Worm (Caenorhabditis elegans) whole organism, L3 larva: Measurements from ENCODE around the gene gldi-10.
A peak's percentile ranks its signal among the peaks of the same experiment; 100 is the strongest.

Source experiments
- ama-1 ChIP-seq: fragments of 150-350 bp; optimal IDR thresholded peaks from 2 replicates; lab custom pipeline; 2018
- ceh-28 ChIP-seq: fragments of 150-350 bp; optimal IDR thresholded peaks from 2 replicates; lab custom pipeline; 2014; ENCODE audit warnings: missing biosample characterization, missing genetic modification reagents, missing genetic modification characterization
- ceh-82 ChIP-seq: fragments of 150-350 bp; optimal IDR thresholded peaks from 2 replicates; lab custom pipeline; 2014; ENCODE audit warnings: missing biosample characterization, missing genetic modification characterization
- ceh-9 ChIP-seq: sonication (generic microtip); optimal IDR thresholded peaks from 2 replicates; lab custom pipeline; 2018; ENCODE audit warnings: missing biosample characterization, missing genetic modification characterization
- daf-12 ChIP-seq: fragments of 150-350 bp; optimal IDR thresholded peaks from 2 replicates; lab custom pipeline; 2014; ENCODE audit warnings: missing biosample characterization, missing genetic modification reagents, missing genetic modification characterization
- egl-27 ChIP-seq: sonication (generic microtip); optimal IDR thresholded peaks from 4 replicates; lab custom pipeline; 2017; ENCODE audit warnings: missing biosample characterization, missing genetic modification reagents, missing genetic modification characterization
- elt-1 ChIP-seq: fragments of 150-350 bp; optimal IDR thresholded peaks from 2 replicates; lab custom pipeline; 2014; ENCODE audit warnings: missing biosample characterization, missing genetic modification characterization
- elt-2 ChIP-seq: sonication (generic microtip); optimal IDR thresholded peaks from 2 replicates; lab custom pipeline; 2016; ENCODE audit warnings: missing genetic modification reagents, mild to moderate bottlenecking, missing genetic modification characterization, missing compliant biosample characterization
- elt-3 ChIP-seq, 3 experiments: fragments of 150-350 bp in 1 of 3; sonication (generic microtip) in 2 of 3; optimal IDR thresholded peaks; 2 replicates in 2 of 3; 4 replicates in 1 of 3; lab custom pipeline; 2014 to 2017; ENCODE audit warnings: missing biosample characterization in 3 of 3, missing genetic modification characterization in 3 of 3
- fkh-10 ChIP-seq: sonication (generic microtip); optimal IDR thresholded peaks from 2 replicates; lab custom pipeline; 2017; ENCODE audit warnings: missing biosample characterization, missing genetic modification reagents, missing genetic modification characterization
- fkh-2 ChIP-seq: fragments of 150-350 bp; optimal IDR thresholded peaks from 2 replicates; lab custom pipeline; 2014; ENCODE audit warnings: missing biosample characterization, missing genetic modification reagents, missing genetic modification characterization
- fos-1 ChIP-seq: fragments of 150-350 bp; optimal IDR thresholded peaks from 2 replicates; lab custom pipeline; 2014; ENCODE audit warnings: missing biosample characterization, missing genetic modification characterization
- hmg-11 ChIP-seq: sonication (generic microtip); optimal IDR thresholded peaks from 2 replicates; lab custom pipeline; 2016; ENCODE audit warnings: missing genetic modification characterization, missing compliant biosample characterization
- jun-1 ChIP-seq: fragments of 150-350 bp; optimal IDR thresholded peaks from 2 replicates; lab custom pipeline; 2014; ENCODE audit warnings: missing biosample characterization, missing genetic modification reagents, missing genetic modification characterization
- lin-15B ChIP-seq: fragments of 150-350 bp; optimal IDR thresholded peaks from 2 replicates; lab custom pipeline; 2014; ENCODE audit warnings: missing biosample characterization, missing genetic modification characterization
- lsy-12 ChIP-seq: sonication (generic microtip); optimal IDR thresholded peaks from 2 replicates; lab custom pipeline; 2016; ENCODE audit warnings: mild to moderate bottlenecking, missing genetic modification characterization, missing compliant biosample characterization
- mdl-1 ChIP-seq: fragments of 150-350 bp; optimal IDR thresholded peaks from 2 replicates; lab custom pipeline; 2014; ENCODE audit warnings: missing biosample characterization, missing genetic modification characterization
- mml-1 ChIP-seq: fragments of 150-350 bp; sonication (generic microtip); optimal IDR thresholded peaks from 3 replicates; lab custom pipeline; 2014; ENCODE audit warnings: missing biosample characterization, missing genetic modification characterization
- nfya-1 ChIP-seq: sonication (generic microtip); optimal IDR thresholded peaks from 2 replicates; lab custom pipeline; 2017; ENCODE audit warnings: missing genetic modification characterization, mild to moderate bottlenecking, missing compliant biosample characterization, antibody characterized with exemption, moderate library complexity; ENCODE audit not compliant: insufficient read depth
- nhr-12 ChIP-seq: fragments of 150-350 bp; optimal IDR thresholded peaks from 2 replicates; lab custom pipeline; 2014; ENCODE audit warnings: missing biosample characterization, missing genetic modification characterization
- nhr-23 ChIP-seq: fragments of 150-350 bp; optimal IDR thresholded peaks from 2 replicates; lab custom pipeline; 2014; ENCODE audit warnings: missing biosample characterization, missing genetic modification reagents, missing genetic modification characterization
- nhr-237 ChIP-seq: fragments of 150-350 bp; optimal IDR thresholded peaks from 2 replicates; lab custom pipeline; 2014; ENCODE audit warnings: missing biosample characterization, missing genetic modification characterization
- nhr-25 ChIP-seq: sonication (generic microtip); optimal IDR thresholded peaks from 2 replicates; lab custom pipeline; 2017; ENCODE audit warnings: missing biosample characterization, missing genetic modification characterization
- nhr-43 ChIP-seq: sonication (generic microtip); optimal IDR thresholded peaks from 2 replicates; lab custom pipeline; 2016; ENCODE audit warnings: mild to moderate bottlenecking, missing genetic modification characterization, missing compliant biosample characterization; ENCODE audit not compliant: poor library complexity, severe bottlenecking
- nhr-67 ChIP-seq: fragments of 150-350 bp; optimal IDR thresholded peaks from 2 replicates; lab custom pipeline; 2014; ENCODE audit warnings: missing biosample characterization, missing genetic modification characterization
- nhr-76 ChIP-seq: fragments of 150-350 bp; sonication (generic microtip); optimal IDR thresholded peaks from 5 replicates; lab custom pipeline; 2014; ENCODE audit warnings: missing biosample characterization, missing genetic modification characterization
- nhr-77 ChIP-seq: fragments of 150-350 bp; optimal IDR thresholded peaks from 2 replicates; lab custom pipeline; 2014; ENCODE audit warnings: missing biosample characterization, missing genetic modification characterization
- pha-4 ChIP-seq: fragments of 150-350 bp; optimal IDR thresholded peaks from 2 replicates; lab custom pipeline; 2014; ENCODE audit warnings: missing biosample characterization, missing genetic modification reagents, missing genetic modification characterization
- pqm-1 ChIP-seq: fragments of 150-350 bp; optimal IDR thresholded peaks from 2 replicates; lab custom pipeline; 2017; ENCODE audit warnings: missing biosample characterization, missing genetic modification characterization, inconsistent platforms
- sea-2 ChIP-seq: fragments of 150-350 bp; sonication (generic microtip); optimal IDR thresholded peaks from 4 replicates; lab custom pipeline; 2014; ENCODE audit warnings: missing biosample characterization, missing genetic modification reagents, missing genetic modification characterization
- skn-1 ChIP-seq: fragments of 150-350 bp; optimal IDR thresholded peaks from 2 replicates; lab custom pipeline; 2014; ENCODE audit warnings: missing biosample characterization, missing genetic modification characterization
- snpc-4 ChIP-seq: fragments of 150-350 bp; optimal IDR thresholded peaks from 2 replicates; lab custom pipeline; 2014; ENCODE audit warnings: missing biosample characterization, missing genetic modification characterization
- tbx-2 ChIP-seq: sonication (generic microtip); optimal IDR thresholded peaks from 2 replicates; lab custom pipeline; 2016; ENCODE audit warnings: mild to moderate bottlenecking, missing genetic modification characterization, missing compliant biosample characterization
- zag-1 ChIP-seq: fragments of 150-350 bp; optimal IDR thresholded peaks from 2 replicates; lab custom pipeline; 2014; ENCODE audit warnings: missing biosample characterization, missing genetic modification characterization
- ztf-4 ChIP-seq: fragments of 150-350 bp; optimal IDR thresholded peaks from 2 replicates; lab custom pipeline; 2014; ENCODE audit warnings: missing biosample characterization, missing genetic modification characterization

gldi-10 gene

DNA sequence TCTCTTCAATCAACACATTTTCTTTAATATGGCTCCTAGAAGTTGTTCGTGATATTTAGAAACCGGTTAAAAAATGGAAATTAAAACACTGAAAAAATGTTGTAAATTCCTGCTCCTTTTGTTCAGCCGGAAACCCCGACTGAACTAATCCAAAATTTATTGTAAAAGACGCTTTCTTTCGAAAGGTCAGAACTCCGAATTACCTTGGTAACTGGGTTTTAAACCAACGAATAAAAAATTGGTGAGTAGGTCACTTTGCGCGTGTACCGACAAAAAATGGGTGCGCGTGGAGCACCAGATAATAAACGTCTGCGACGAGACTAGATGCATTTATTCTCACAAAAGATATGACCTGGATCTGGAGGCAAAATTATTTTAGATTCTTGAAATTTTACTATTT, 31.6 kb downstream of the gldi-10 start:
- TF ChIP-seq snpc-4 (tag; lab: Kevin White, UChicago), result peak; percentile 45
- no peak for TF ChIP-seq ztf-4 (tag; lab: Kevin White, UChicago)

DNA sequence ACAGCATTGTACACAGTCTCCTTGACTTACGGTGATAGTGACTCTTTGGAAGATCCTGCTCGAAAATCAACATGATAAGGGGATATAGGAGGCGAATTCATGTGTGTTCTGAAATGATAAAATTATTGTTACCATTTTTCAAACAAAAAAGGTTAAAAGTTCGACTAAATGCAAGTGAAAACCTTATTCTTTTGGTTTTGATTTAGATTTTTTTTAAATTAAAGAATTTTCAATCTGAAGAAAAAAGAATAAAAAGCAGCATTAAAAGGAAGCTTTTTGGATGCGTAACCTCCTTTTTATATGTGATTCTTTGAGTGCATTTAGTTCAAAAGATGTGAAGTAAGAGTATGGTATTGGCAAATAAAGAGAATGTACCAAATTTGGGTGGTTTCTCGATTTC, 36.3 kb downstream of the gldi-10 start, which contains the start of gene delm-1:
Gene delm-1 (minus strand): TSS at position 101 of the 400 bp plus-strand sequence.
- TF ChIP-seq nhr-43 (tag; lab: Kevin White, UChicago) (no peak), lsy-12 (tag; lab: Kevin White, UChicago) (no peak), jun-1 (no peak), zag-1 (tag; lab: Kevin White, UChicago) (no peak), nhr-23 (tag; lab: Kevin White, UChicago) (no peak), ama-1 (no peak), ceh-28 (tag; lab: Kevin White, UChicago) (no peak), nhr-25 (tag; lab: Kevin White, UChicago) (no peak), daf-12 (no peak), pha-4 (no peak), lin-15B (tag; lab: Kevin White, UChicago) (no peak), nhr-12 (tag; lab: Kevin White, UChicago) (no peak), nhr-237 (tag; lab: Kevin White, UChicago) (no peak), nhr-77 (tag; lab: Kevin White, UChicago) (no peak), nhr-76 (tag; lab: Kevin White, UChicago) (no peak), skn-1 (tag; lab: Kevin White, UChicago) (no peak)

ce11 chrIV:9140172-9140805, 41.2 kb downstream of the gldi-10 start:
- TF ChIP-seq mml-1 (tag; lab: Kevin White, UChicago) (no peak), nhr-12 (tag; lab: Kevin White, UChicago) (no peak), nfya-1 (tag; lab: Kevin White, UChicago) (no peak), fos-1 (no peak), egl-27 (tag; lab: Kevin White, UChicago) (no peak), sea-2 (GFP tag; lab: Kevin White, UChicago) (no peak), fkh-2 (tag; lab: Kevin White, UChicago) (no peak), nhr-67 (tag; lab: Kevin White, UChicago) (no peak), lsy-12 (tag; lab: Kevin White, UChicago) (no peak), ceh-82 (tag; lab: Kevin White, UChicago) (no peak), nhr-43 (tag; lab: Kevin White, UChicago) (no peak), elt-2 (tag; lab: Kevin White, UChicago) (no peak), snpc-4 (tag; lab: Kevin White, UChicago) (no peak), mdl-1 (tag; lab: Kevin White, UChicago) (no peak), fkh-10 (no peak), ztf-4 (tag; lab: Kevin White, UChicago) (no peak)

- TF ChIP-seq nhr-67 (tag; lab: Kevin White, UChicago) (no peak), hmg-11 (no peak), nhr-23 (tag; lab: Kevin White, UChicago) (no peak), mml-1 (tag; lab: Kevin White, UChicago) (no peak), nhr-76 (tag; lab: Kevin White, UChicago) (no peak), tbx-2 (tag; lab: Kevin White, UChicago) (no peak), zag-1 (tag; lab: Kevin White, UChicago) (no peak), nhr-12 (tag; lab: Kevin White, UChicago) (no peak), mdl-1 (tag; lab: Kevin White, UChicago) (no peak), pqm-1 (tag; lab: Kevin White, UChicago) (no peak), elt-1 (tag; lab: Kevin White, UChicago) (no peak), ceh-9 (no peak), fkh-2 (tag; lab: Kevin White, UChicago) (no peak), lsy-12 (tag; lab: Kevin White, UChicago) (no peak), nhr-43 (tag; lab: Kevin White, UChicago) (no peak), skn-1 (tag; lab: Kevin White, UChicago) (no peak), elt-3 (tag; optimal IDR thresholded peaks at IDR 0.05; lab: Kevin White, UChicago) (no peak), nfya-1 (tag; lab: Kevin White, UChicago) (no peak)
Observed at ce11 chrIV:9144405-9144804, 45.4 kb downstream of the gldi-10 start, which contains the start of gene flp-1. flp-1 (plus strand) TSS chrIV:9144705.
